Fruit fly (Drosophila melanogaster) whole organism, prepupa: ENCODE data around the gene CG11555.

Source experiments
- Blimp-1 ChIP-seq: fragments of 200-800 bp; sonication (Bioruptor generic); optimal IDR thresholded peaks from 3 replicates; lab custom pipeline; 2017; ENCODE audit warnings: missing biosample characterization, missing genetic modification characterization, mild to moderate bottlenecking, moderate library complexity, missing genetic modification reagents
- CG10631 ChIP-seq: fragments of 200-800 bp; sonication (Bioruptor generic); optimal IDR thresholded peaks from 2 replicates; lab custom pipeline; 2016; ENCODE audit warnings: missing biosample characterization, missing genetic modification characterization
- CG10669 ChIP-seq: fragments of 200-800 bp; sonication (Bioruptor generic); optimal IDR thresholded peaks from 3 replicates; lab custom pipeline; 2018; ENCODE audit warnings: missing biosample characterization, mild to moderate bottlenecking, missing genetic modification characterization, moderate library complexity
- CG11294 ChIP-seq: fragments of 200-800 bp; sonication (Bioruptor generic); IDR thresholded peaks from 2 replicates; pipeline ENCODE4 v1.3.6; 2022; ENCODE audit warnings: missing biosample characterization, missing genetic modification characterization
- CG11762 ChIP-seq: fragments of 200-800 bp; sonication (Bioruptor generic); optimal IDR thresholded peaks from 3 replicates; lab custom pipeline; 2016; ENCODE audit warnings: missing biosample characterization, missing genetic modification characterization; ENCODE audit not compliant: insufficient read depth
- CG15336 ChIP-seq: fragments of 200-800 bp; sonication (Bioruptor generic); IDR thresholded peaks from 2 replicates; pipeline ENCODE4 v1.3.6; 2022; ENCODE audit warnings: missing biosample characterization, missing genetic modification characterization
- CG1621 ChIP-seq: fragments of 200-800 bp; sonication (Bioruptor generic); optimal IDR thresholded peaks from 3 replicates; lab custom pipeline; 2018; ENCODE audit warnings: missing biosample characterization, mild to moderate bottlenecking, missing genetic modification characterization
- CG16779 ChIP-seq: fragments of 200-800 bp; sonication (Bioruptor generic); optimal IDR thresholded peaks from 3 replicates; lab custom pipeline; 2017; ENCODE audit warnings: missing biosample characterization, mild to moderate bottlenecking, missing genetic modification characterization
- CG3032 ChIP-seq: fragments of 200-800 bp; optimal IDR thresholded peaks from 2 replicates; lab custom pipeline; 2019; ENCODE audit warnings: missing biosample characterization, mild to moderate bottlenecking, missing genetic modification characterization, moderate library complexity
- CG31627 ChIP-seq: fragments of 200-800 bp; sonication (Bioruptor generic); optimal IDR thresholded peaks from 3 replicates; lab custom pipeline; 2016; ENCODE audit warnings: missing biosample characterization, missing genetic modification characterization
- CG32006 ChIP-seq: fragments of 200-800 bp; sonication (Bioruptor generic); optimal IDR thresholded peaks from 3 replicates; lab custom pipeline; 2017; ENCODE audit warnings: missing biosample characterization, mild to moderate bottlenecking, missing genetic modification characterization
- CG34406 ChIP-seq: fragments of 200-800 bp; sonication (Bioruptor generic); optimal IDR thresholded peaks from 3 replicates; lab custom pipeline; 2016; ENCODE audit warnings: missing biosample characterization, missing genetic modification characterization
- CG3919 ChIP-seq: fragments of 200-800 bp; sonication (Bioruptor generic); optimal IDR thresholded peaks from 3 replicates; lab custom pipeline; 2016; ENCODE audit warnings: missing biosample characterization, missing genetic modification characterization
- CG4318 ChIP-seq: fragments of 200-800 bp; sonication (Bioruptor generic); optimal IDR thresholded peaks from 3 replicates; lab custom pipeline; 2017; ENCODE audit warnings: missing biosample characterization, mild to moderate bottlenecking, missing genetic modification characterization
- CG6163 ChIP-seq: fragments of 200-800 bp; sonication (Bioruptor generic); IDR thresholded peaks from 3 replicates; pipeline ENCODE4 v1.3.6; 2022; ENCODE audit warnings: missing biosample characterization, missing genetic modification characterization
- CG6276 ChIP-seq: fragments of 200-800 bp; sonication (Bioruptor generic); optimal IDR thresholded peaks from 2 replicates; lab custom pipeline; 2017; ENCODE audit warnings: missing biosample characterization, mild to moderate bottlenecking, missing genetic modification characterization
- CG6792 ChIP-seq: fragments of 200-800 bp; sonication (Bioruptor generic); optimal IDR thresholded peaks from 3 replicates; lab custom pipeline; 2016; ENCODE audit warnings: missing biosample characterization, missing genetic modification characterization
- CG6854 ChIP-seq: fragments of 200-800 bp; sonication (Bioruptor generic); optimal IDR thresholded peaks from 2 replicates; lab custom pipeline; 2017; ENCODE audit warnings: missing biosample characterization, mild to moderate bottlenecking, missing genetic modification characterization
- CG7368 ChIP-seq: fragments of 200-800 bp; sonication (Bioruptor generic); optimal IDR thresholded peaks from 3 replicates; lab custom pipeline; 2016; ENCODE audit warnings: missing biosample characterization, missing genetic modification characterization
- CG8119 ChIP-seq: fragments of 200-800 bp; sonication (Bioruptor generic); IDR thresholded peaks from 3 replicates; pipeline ENCODE4 v1.3.6; 2022; ENCODE audit warnings: missing biosample characterization, missing genetic modification characterization
- CG8632 ChIP-seq: fragments of 200-800 bp; sonication (Bioruptor generic); optimal IDR thresholded peaks from 3 replicates; lab custom pipeline; 2016; ENCODE audit warnings: missing biosample characterization, missing genetic modification characterization
- CG9139 ChIP-seq: fragments of 200-800 bp; sonication (Bioruptor generic); optimal IDR thresholded peaks from 3 replicates; lab custom pipeline; 2017; ENCODE audit warnings: missing biosample characterization, mild to moderate bottlenecking, missing genetic modification characterization
- Eip75B ChIP-seq: fragments of 200-800 bp; sonication (Bioruptor generic); optimal IDR thresholded peaks from 3 replicates; lab custom pipeline; 2016; ENCODE audit warnings: missing biosample characterization, missing genetic modification characterization
- Eip78C ChIP-seq: fragments of 200-800 bp; sonication (Bioruptor generic); peaks from one replicate; lab custom pipeline; 2016; ENCODE audit warnings: missing biosample characterization, missing genetic modification characterization
- Eip93F ChIP-seq: fragments of 200-800 bp; sonication (Bioruptor generic); optimal IDR thresholded peaks from 2 replicates; lab custom pipeline; 2016; ENCODE audit warnings: missing biosample characterization, mild to moderate bottlenecking, missing genetic modification characterization
- Ets21C ChIP-seq: fragments of 200-800 bp; sonication (Bioruptor generic); optimal IDR thresholded peaks from 3 replicates; lab custom pipeline; 2016; ENCODE audit warnings: missing biosample characterization, missing genetic modification characterization
- Ets96B ChIP-seq: fragments of 200-800 bp; optimal IDR thresholded peaks from 2 replicates; lab custom pipeline; 2019; ENCODE audit warnings: missing biosample characterization, mild to moderate bottlenecking, missing genetic modification characterization, moderate library complexity
- Gug ChIP-seq: fragments of 200-800 bp; sonication (Bioruptor generic); IDR thresholded peaks from 2 replicates; pipeline ENCODE4 v1.3.6; 2022; ENCODE audit warnings: missing biosample characterization, missing genetic modification characterization
- Hr38 ChIP-seq: sonication (Bioruptor generic); optimal IDR thresholded peaks from 2 replicates; lab custom pipeline; 2016; ENCODE audit warnings: missing biosample characterization, missing genetic modification characterization
- Hr39 ChIP-seq: fragments of 200-800 bp; sonication (Bioruptor generic); optimal IDR thresholded peaks from 2 replicates; lab custom pipeline; 2016; ENCODE audit warnings: missing biosample characterization, missing genetic modification characterization
- Hr4 ChIP-seq: fragments of 200-800 bp; sonication (Bioruptor generic); optimal IDR thresholded peaks from 3 replicates; lab custom pipeline; 2016; ENCODE audit warnings: missing biosample characterization, missing genetic modification characterization
- Lpt ChIP-seq: fragments of 200-800 bp; sonication (Bioruptor generic); optimal IDR thresholded peaks from 3 replicates; lab custom pipeline; 2016; ENCODE audit warnings: missing biosample characterization, missing genetic modification characterization
- Met ChIP-seq: fragments of 200-800 bp; sonication (Bioruptor generic); optimal IDR thresholded peaks from 3 replicates; lab custom pipeline; 2016; ENCODE audit warnings: missing biosample characterization, missing genetic modification characterization
- OdsH ChIP-seq: fragments of 200-800 bp; sonication (Bioruptor generic); optimal IDR thresholded peaks from 3 replicates; lab custom pipeline; 2016; ENCODE audit warnings: missing biosample characterization, missing genetic modification characterization
- Sox102F ChIP-seq: fragments of 200-800 bp; sonication (Bioruptor generic); optimal IDR thresholded peaks from 2 replicates; lab custom pipeline; 2016; ENCODE audit warnings: missing biosample characterization, mild to moderate bottlenecking, missing genetic modification characterization
- Sox15 ChIP-seq: fragments of 200-800 bp; sonication (Bioruptor generic); optimal IDR thresholded peaks from 3 replicates; lab custom pipeline; 2016; ENCODE audit warnings: missing biosample characterization, missing genetic modification characterization
- achi ChIP-seq: fragments of 200-800 bp; sonication (Bioruptor generic); optimal IDR thresholded peaks from 3 replicates; lab custom pipeline; 2016; ENCODE audit warnings: missing biosample characterization, missing genetic modification characterization
- eg ChIP-seq: fragments of 200-800 bp; sonication (Bioruptor generic); IDR thresholded peaks from 3 replicates; pipeline ENCODE4 v1.3.6; 2022; ENCODE audit warnings: missing biosample characterization, missing genetic modification characterization
- esn ChIP-seq: fragments of 200-800 bp; sonication (Bioruptor generic); optimal IDR thresholded peaks from 2 replicates; lab custom pipeline; 2016; ENCODE audit warnings: missing biosample characterization, mild to moderate bottlenecking, missing genetic modification characterization, moderate library complexity
- fd59A ChIP-seq: fragments of 200-800 bp; sonication (Bioruptor generic); optimal IDR thresholded peaks from 2 replicates; lab custom pipeline; 2017; ENCODE audit warnings: missing biosample characterization, mild to moderate bottlenecking, missing genetic modification characterization, missing genetic modification reagents
- fd85E ChIP-seq: fragments of 200-800 bp; sonication (Bioruptor generic); optimal IDR thresholded peaks from 3 replicates; lab custom pipeline; 2016; ENCODE audit warnings: missing biosample characterization, missing genetic modification characterization
- lz ChIP-seq: fragments of 200-800 bp; sonication (Bioruptor generic); optimal IDR thresholded peaks from 3 replicates; lab custom pipeline; 2016; ENCODE audit warnings: missing biosample characterization, missing genetic modification characterization
- net ChIP-seq: fragments of 200-800 bp; sonication (Bioruptor generic); optimal IDR thresholded peaks from 3 replicates; lab custom pipeline; 2016; ENCODE audit warnings: missing biosample characterization, missing genetic modification characterization
- pdm3 ChIP-seq: fragments of 200-800 bp; sonication (Bioruptor generic); optimal IDR thresholded peaks from 3 replicates; lab custom pipeline; 2016; ENCODE audit warnings: missing biosample characterization, missing genetic modification characterization
- salr ChIP-seq, 2 experiments: fragments of 200-800 bp; sonication (Bioruptor generic); optimal IDR thresholded peaks; 3 replicates each; lab custom pipeline; 2016 to 2018; ENCODE audit warnings: missing biosample characterization in 2 of 2, missing genetic modification characterization in 2 of 2, mild to moderate bottlenecking in 1 of 2
- spab ChIP-seq: fragments of 200-800 bp; sonication (Bioruptor generic); optimal IDR thresholded peaks from 2 replicates; lab custom pipeline; 2017; ENCODE audit warnings: missing biosample characterization, mild to moderate bottlenecking, missing genetic modification characterization, missing genetic modification reagents
- ss ChIP-seq, 2 experiments: fragments of 200-800 bp; sonication (Bioruptor generic); optimal IDR thresholded peaks; 2 replicates in 1 of 2; 3 replicates in 1 of 2; lab custom pipeline; 2017 to 2018; ENCODE audit warnings: mild to moderate bottlenecking in 2 of 2, missing biosample characterization in 2 of 2, missing genetic modification characterization in 2 of 2, moderate library complexity in 1 of 2
- svp ChIP-seq: fragments of 200-800 bp; sonication (Bioruptor generic); peaks from one replicate; lab custom pipeline; 2016; ENCODE audit warnings: missing biosample characterization, missing genetic modification characterization
- topi ChIP-seq: fragments of 200-800 bp; sonication (Bioruptor generic); optimal IDR thresholded peaks from 3 replicates; lab custom pipeline; 2016; ENCODE audit warnings: missing biosample characterization, missing genetic modification characterization
- vri ChIP-seq: fragments of 200-800 bp; sonication (Bioruptor generic); optimal IDR thresholded peaks from 3 replicates; lab custom pipeline; 2016; ENCODE audit warnings: missing biosample characterization, mild to moderate bottlenecking, missing genetic modification characterization

The CG11555 gene

dm6 chr2L:297480-298284 lies 24.0 kb downstream of the CG11555 start, which contains the start of gene Pi3K21B:
Gene Pi3K21B (plus strand): TSS chr2L:297880.
- no peak for TF ChIP-seq CG6276 (GFP tag; lab: Kevin White, UChicago)
- TF ChIP-seq CG15336 = peak; percentile 80
- peak; percentile 87 for TF ChIP-seq Met (GFP tag; lab: Kevin White, UChicago)
- TF ChIP-seq CG10669 (GFP tag; lab: Kevin White, UChicago) = peak; percentile 80
- TF ChIP-seq CG3919 = peak; percentile 93
- TF ChIP-seq CG8632 = peak; percentile 85
- peak; percentile 85 for TF ChIP-seq net (GFP tag; lab: Kevin White, UChicago)
- peak; percentile 88 for TF ChIP-seq CG3032 (tag; lab: Kevin White, UChicago)
- peak; percentile 84 for TF ChIP-seq Eip75B (GFP tag; lab: Kevin White, UChicago)
- TF ChIP-seq vri (GFP tag; lab: Kevin White, UChicago) = peak; percentile 90
- peak; percentile 93 for TF ChIP-seq CG10631
- peak; percentile 76 for TF ChIP-seq Hr38 (GFP tag; lab: Kevin White, UChicago)
- TF ChIP-seq Ets21C (GFP tag; lab: Kevin White, UChicago) = peak; percentile 84
- TF ChIP-seq OdsH (GFP tag; lab: Kevin White, UChicago) = peak; percentile 94
- peak; percentile 90 for TF ChIP-seq lz (GFP tag; lab: Kevin White, UChicago)
- peak; percentile 52 for TF ChIP-seq Gug (GFP tag; lab: Robert Waterston, UW)
- peak; percentile 91 for TF ChIP-seq CG34406 (GFP tag; lab: Kevin White, UChicago)
- TF ChIP-seq Eip78C (GFP tag; lab: Kevin White, UChicago) = peak; percentile 95
- peak; percentile 89 for TF ChIP-seq Hr39 (GFP tag; lab: Kevin White, UChicago)
- peak; percentile 47 to 80 for TF ChIP-seq ss (GFP tag; optimal IDR thresholded peaks at IDR 0.05; lab: Kevin White, UChicago)
- peak; percentile 85 for TF ChIP-seq fd59A (GFP tag; lab: Kevin White, UChicago)
- peak; percentile 38 for TF ChIP-seq CG16779
- peak; percentile 84 for TF ChIP-seq Sox102F (GFP tag; lab: Kevin White, UChicago)
- TF ChIP-seq Sox15 (GFP tag; lab: Kevin White, UChicago) = peak; percentile 90
- TF ChIP-seq achi (GFP tag; lab: Kevin White, UChicago) = peak; percentile 89
- peak; percentile 56 to 87 for TF ChIP-seq salr (GFP tag; optimal IDR thresholded peaks at IDR 0.05; lab: Kevin White, UChicago)
- TF ChIP-seq svp (GFP tag; lab: Kevin White, UChicago) = peak; percentile 94
- TF ChIP-seq Blimp-1 (GFP tag; lab: Kevin White, UChicago) = peak; percentile 57
- peak; percentile 89 for TF ChIP-seq pdm3
- peak; percentile 76 for TF ChIP-seq fd85E (GFP tag; lab: Kevin White, UChicago)
- TF ChIP-seq Ets96B = peak; percentile 87
- TF ChIP-seq Eip93F (GFP tag; lab: Kevin White, UChicago) = peak; percentile 75
- peak; percentile 88; the same call in 2 of the 3 replicates for TF ChIP-seq CG6163 (GFP tag; lab: Robert Waterston, UW)
- peak; percentile 90 for TF ChIP-seq CG6792 (GFP tag; lab: Kevin White, UChicago)
- peak; percentile 67; the same call in 1 of the 2 replicates for TF ChIP-seq CG11294 (GFP tag; lab: Robert Waterston, UW)
- peak; percentile 92 for TF ChIP-seq CG32006
- TF ChIP-seq CG6854 (GFP tag; lab: Kevin White, UChicago) = peak; percentile 18
- peak; percentile 67 for TF ChIP-seq CG1621 (tag; lab: Kevin White, UChicago)
- peak; percentile 60 for TF ChIP-seq spab (GFP tag; lab: Kevin White, UChicago)
- peak; percentile 83 for TF ChIP-seq Hr4 (GFP tag; lab: Kevin White, UChicago)
- no peak for TF ChIP-seq CG4318 (GFP tag; lab: Kevin White, UChicago)
- TF ChIP-seq eg (GFP tag; lab: Robert Waterston, UW) = peak; percentile 81
- peak; percentile 92 for TF ChIP-seq CG8119 (GFP tag; lab: Robert Waterston, UW)
- peak; percentile 61 for TF ChIP-seq CG9139 (GFP tag; lab: Kevin White, UChicago)
- TF ChIP-seq esn (GFP tag; lab: Kevin White, UChicago) = peak; percentile 91
- peak; percentile 79 for TF ChIP-seq CG7368 (GFP tag; lab: Kevin White, UChicago)
- peak; percentile 86 for TF ChIP-seq topi (GFP tag; lab: Kevin White, UChicago)
- TF ChIP-seq CG11762 (GFP tag; lab: Kevin White, UChicago) = peak; percentile 75
- peak; percentile 83 for TF ChIP-seq Lpt (GFP tag; lab: Kevin White, UChicago)
- peak; percentile 93 for TF ChIP-seq CG31627
